Worm (Caenorhabditis elegans) whole organism, young adult: ENCODE measurements around the gene clec-266.

ENCODE experiments used
- akir-1 ChIP-seq: fragments of 200-800 bp; sonication (Bioruptor generic); optimal IDR thresholded peaks from 2 replicates; lab custom pipeline; 2018; ENCODE audit warnings: mild to moderate bottlenecking, missing genetic modification characterization, moderate library complexity, missing compliant biosample characterization
- ama-1 ChIP-seq, 3 experiments: fragments of 150-350 bp in 1 of 3; sonication (generic microtip) in 2 of 3; optimal IDR thresholded peaks; 2 replicates each; lab custom pipeline; 2014 to 2018; ENCODE audit warnings: missing biosample characterization in 2 of 3, missing genetic modification characterization in 2 of 3, missing genetic modification reagents in 2 of 3
- dpff-1 ChIP-seq: sonication (generic microtip); optimal IDR thresholded peaks from 2 replicates; lab custom pipeline; 2017; ENCODE audit warnings: mild to moderate bottlenecking, missing genetic modification characterization, missing compliant biosample characterization
- snpc-4 ChIP-seq, 5 experiments: fragments of 150-350 bp in 1 of 5; sonication (generic microtip) in 4 of 5; optimal IDR thresholded peaks; 2 replicates each; lab custom pipeline; 2014 to 2018; ENCODE audit warnings: missing genetic modification characterization in 5 of 5, missing biosample characterization in 3 of 5, antibody characterized with exemption in 2 of 5, mild to moderate bottlenecking in 2 of 5, missing compliant biosample characterization in 2 of 5, missing genotype in 2 of 5, moderate library complexity in 2 of 5, missing genetic modification reagents in 1 of 5
- ztf-25 ChIP-seq: fragments of 200-800 bp; sonication (Bioruptor generic); IDR thresholded peaks from 2 replicates; pipeline ENCODE4 v1.3.6; 2022; ENCODE audit warnings: missing genetic modification reagents, missing genetic modification characterization, missing compliant biosample characterization

- TF ChIP-seq ztf-25 (GFP tag; lab: Robert Waterston, UW) (no peak), ama-1 (optimal IDR thresholded peaks at IDR 0.05; lab: Kevin White, UChicago) (no peak), ama-1 (GFP tag; optimal IDR thresholded peaks at IDR 0.05; lab: Kevin White, UChicago) (no peak), dpff-1 (no peak), snpc-4 (GFP tag; optimal IDR thresholded peaks at IDR 0.05; lab: Kevin White, UChicago) (no peak), snpc-4 (tag; optimal IDR thresholded peaks at IDR 0.05; lab: Kevin White, UChicago) (no peak), akir-1 (GFP tag; lab: Kevin White, UChicago) (no peak)
These were observed 5.1 kb downstream of the clec-266 start for ce11 chrX:6617622-6618021.
